Worm (Caenorhabditis elegans) whole organism, L2 larva: ENCODE measurements around the gene K03B4.2.

Experiments
- ama-1 ChIP-seq: fragments of 150-350 bp; optimal IDR thresholded peaks from 2 replicates; lab custom pipeline; 2018; ENCODE audit warnings: inconsistent platforms
- lin-39 ChIP-seq: fragments of 150-350 bp; optimal IDR thresholded peaks from 2 replicates; lab custom pipeline; 2014; ENCODE audit warnings: missing biosample characterization, missing genetic modification reagents, missing genetic modification characterization
- nhr-237 ChIP-seq: fragments of 150-350 bp; optimal IDR thresholded peaks from 2 replicates; lab custom pipeline; 2014; ENCODE audit warnings: missing biosample characterization, missing genetic modification characterization
- nhr-77 ChIP-seq: fragments of 150-350 bp; optimal IDR thresholded peaks from 2 replicates; lab custom pipeline; 2014; ENCODE audit warnings: missing biosample characterization, missing genetic modification characterization

ce11 chrV:4698675-4699074, 10.9 kb downstream of the K03B4.2 start:
- no peak for TF ChIP-seq nhr-77 (tag; lab: Kevin White, UChicago)
- TF ChIP-seq nhr-237 (tag; lab: Kevin White, UChicago), result no peak
- no peak for TF ChIP-seq lin-39 (tag; lab: Kevin White, UChicago)
- TF ChIP-seq ama-1, result no peak
